Worm (Caenorhabditis elegans): ENCODE data around the gene lect-2.

DNA sequence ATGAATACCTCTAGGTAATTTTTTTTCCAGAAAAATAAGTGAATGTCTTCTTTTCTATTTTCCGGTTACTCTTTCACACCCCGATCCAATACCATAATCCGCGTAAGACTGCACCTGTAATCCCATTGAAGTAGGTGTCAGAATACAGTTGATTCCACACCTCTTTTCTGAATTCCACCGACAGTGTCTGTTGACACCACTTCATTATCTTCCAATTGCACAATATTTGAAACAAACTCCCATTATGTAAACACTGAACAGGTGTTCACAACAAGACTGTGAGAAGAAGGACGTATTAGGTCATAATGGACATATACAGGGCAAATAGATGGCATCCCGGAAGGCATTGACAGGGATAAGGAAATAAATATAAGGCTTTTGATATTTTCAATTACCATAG, 13.2 kb upstream of the lect-2 start:
- TF ChIP-seq hlh-30 (tag; optimal IDR thresholded peaks at IDR 0.05; ENCODE audit: insufficient read depth) (no peak), pha-4 (tag; optimal IDR thresholded peaks at IDR 0.05) (no peak), Y22D7AL.16 (tag; optimal IDR thresholded peaks at IDR 0.05) (no peak), ceh-24 (tag; optimal IDR thresholded peaks at IDR 0.05) (no peak), ama-1 (optimal IDR thresholded peaks at IDR 0.05) (no peak), fkh-10 (GFP tag; optimal IDR thresholded peaks at IDR 0.05) (no peak), lim-6 (tag; optimal IDR thresholded peaks at IDR 0.05) (no peak), dmd-4 (tag; optimal IDR thresholded peaks at IDR 0.05; ENCODE audit: borderline replicate concordance) (no peak)

Measured in whole organism, late embryonic.